Fruit fly (Drosophila melanogaster) S2 (cell line): ENCODE measurements around the gene CG13813.

ENCODE experiments used
- CG8478 ChIP-seq: fragments of >200 bp; optimal IDR thresholded peaks from 2 replicates; lab custom pipeline; 2018
- CTCF ChIP-seq, 2 experiments: fragments of >200 bp; optimal IDR thresholded peaks; 2 replicates each; lab custom pipeline; 2018

CG13813 gene

DNA sequence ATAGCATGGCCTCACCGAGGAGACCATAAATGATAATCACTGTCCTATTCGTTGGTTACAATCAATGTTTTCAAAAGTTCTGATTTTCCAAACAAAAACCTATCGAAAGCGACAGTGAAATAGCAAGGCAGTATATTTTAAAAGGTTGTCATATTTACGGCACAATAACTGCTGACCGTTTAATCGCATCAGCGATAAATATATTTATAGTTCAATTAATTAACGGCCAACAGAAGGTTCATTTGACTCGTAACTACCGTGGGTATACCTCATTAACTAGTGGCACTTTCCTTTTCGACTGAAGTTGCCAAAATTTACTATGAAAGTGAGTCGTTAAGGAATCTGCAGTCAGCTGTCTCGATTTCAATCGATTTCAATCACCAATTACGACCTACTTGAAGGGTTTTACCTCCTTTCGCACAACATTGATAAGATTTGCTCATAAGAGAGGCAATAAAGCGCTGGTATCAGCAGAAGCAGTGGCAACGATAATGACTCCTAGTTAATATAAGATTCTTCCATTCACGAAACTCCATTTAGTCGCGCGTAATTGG is 8.0 kb upstream of the CG13813 start, which contains the start of gene CG17147:
Gene CG17147, plus strand, starts transcription at position 535 of the 554 bp plus-strand sequence.
- TF ChIP-seq CTCF (optimal IDR thresholded peaks at IDR 0.05; lab: Kevin White, UChicago): no peak
- TF ChIP-seq CG8478 (lab: Kevin White, UChicago): no peak

DNA sequence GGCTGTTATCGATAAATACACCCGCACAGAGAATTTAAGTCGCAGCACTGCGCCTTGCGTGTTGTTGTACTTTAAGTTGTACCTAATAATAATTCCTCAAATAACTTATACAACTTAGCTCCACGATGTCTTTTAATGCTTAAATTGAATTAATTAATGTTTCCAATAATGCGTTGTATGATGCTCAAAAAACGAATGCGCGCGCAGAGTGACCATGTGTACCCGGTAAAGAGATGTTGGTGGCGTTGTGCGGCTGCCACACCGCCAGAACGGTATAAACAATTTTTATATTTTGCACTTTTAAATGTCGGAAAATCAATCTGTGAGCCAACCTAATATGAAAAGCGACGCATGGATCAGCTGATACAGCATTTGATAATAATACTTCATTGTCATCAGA is 5.3 kb upstream of the CG13813 start:
- no peak for TF ChIP-seq CTCF (optimal IDR thresholded peaks at IDR 0.05; lab: Kevin White, UChicago)
- no peak for TF ChIP-seq CG8478 (lab: Kevin White, UChicago)

DNA sequence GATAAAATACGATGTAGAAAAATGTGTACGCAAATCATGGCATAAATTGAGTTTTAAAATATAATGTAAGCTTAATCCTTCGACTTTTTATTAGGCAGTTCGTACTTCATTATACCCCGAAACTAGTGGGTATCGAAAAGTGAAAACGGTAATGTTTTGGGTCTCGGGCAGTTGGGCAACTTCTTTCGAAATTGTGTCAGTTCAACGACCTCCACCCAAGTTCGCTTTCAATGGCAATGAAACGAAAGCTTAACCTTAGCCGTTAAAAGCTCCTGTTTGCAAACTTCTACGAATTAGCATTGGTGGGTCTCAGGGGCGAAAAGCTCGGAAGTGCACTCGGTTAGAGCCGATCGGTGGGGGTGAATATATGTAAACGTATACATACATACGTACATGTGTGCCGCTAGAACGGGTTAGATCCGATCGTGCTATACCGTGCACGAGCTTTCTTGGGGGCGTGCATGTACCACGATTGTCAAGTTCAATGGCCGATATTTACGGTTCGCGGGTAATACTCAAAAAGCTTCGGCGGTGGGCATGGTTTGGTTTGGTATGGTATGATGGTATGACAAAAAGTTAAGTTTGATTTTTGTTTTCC is 1.2 kb upstream of the CG13813 start:
- TF ChIP-seq CTCF (optimal IDR thresholded peaks at IDR 0.05; lab: Kevin White, UChicago) (no peak), CG8478 (lab: Kevin White, UChicago) (no peak)

DNA sequence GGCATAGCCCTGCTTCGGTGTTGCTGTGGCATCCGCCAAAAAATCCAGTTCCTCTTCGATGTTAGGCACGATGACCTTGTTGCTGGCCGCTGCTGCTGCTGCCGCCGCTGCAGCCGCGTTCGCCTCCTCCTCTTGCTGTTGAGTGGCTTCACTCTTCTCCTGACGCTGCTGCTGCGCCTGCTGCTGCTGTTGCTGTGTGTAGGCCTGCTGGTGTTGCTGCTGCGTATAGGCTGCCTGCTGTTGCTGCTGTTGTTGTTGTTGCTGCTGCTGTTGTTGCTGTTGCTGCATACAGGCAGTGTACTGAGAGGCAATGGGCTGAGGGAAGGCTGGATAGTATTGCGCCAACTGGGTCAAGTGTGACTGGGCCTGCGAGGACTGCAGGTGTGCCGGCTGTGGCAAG is 5.7 kb downstream of the CG13813 start:
- TF ChIP-seq CTCF (optimal IDR thresholded peaks at IDR 0.05; lab: Kevin White, UChicago) (no peak), CG8478 (lab: Kevin White, UChicago) (no peak)

DNA sequence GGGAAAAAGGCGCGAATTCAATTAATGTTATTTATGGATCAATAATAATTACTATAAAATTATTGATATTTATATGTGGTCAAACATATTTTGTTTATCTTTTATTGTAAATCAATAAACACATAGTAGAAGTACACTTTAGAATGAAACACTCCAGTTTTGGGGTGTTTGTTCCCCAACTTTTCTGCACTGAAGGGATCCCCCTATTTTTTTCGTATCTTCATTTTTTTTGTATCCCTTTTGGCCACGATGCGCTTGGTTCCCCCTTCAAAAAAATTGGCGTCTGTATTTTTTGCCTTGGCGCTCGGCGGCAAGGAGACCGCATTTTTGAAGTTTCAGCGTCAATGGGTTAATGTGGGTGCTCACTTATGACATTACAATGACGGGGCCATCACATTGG is 9.3 kb downstream of the CG13813 start, which contains the start of gene Clc:
Gene Clc, plus strand, starts transcription at position 301 of the 400 bp plus-strand sequence.
- TF ChIP-seq CTCF (optimal IDR thresholded peaks at IDR 0.05; lab: Kevin White, UChicago) (no peak), CG8478 (lab: Kevin White, UChicago) (no peak)

DNA sequence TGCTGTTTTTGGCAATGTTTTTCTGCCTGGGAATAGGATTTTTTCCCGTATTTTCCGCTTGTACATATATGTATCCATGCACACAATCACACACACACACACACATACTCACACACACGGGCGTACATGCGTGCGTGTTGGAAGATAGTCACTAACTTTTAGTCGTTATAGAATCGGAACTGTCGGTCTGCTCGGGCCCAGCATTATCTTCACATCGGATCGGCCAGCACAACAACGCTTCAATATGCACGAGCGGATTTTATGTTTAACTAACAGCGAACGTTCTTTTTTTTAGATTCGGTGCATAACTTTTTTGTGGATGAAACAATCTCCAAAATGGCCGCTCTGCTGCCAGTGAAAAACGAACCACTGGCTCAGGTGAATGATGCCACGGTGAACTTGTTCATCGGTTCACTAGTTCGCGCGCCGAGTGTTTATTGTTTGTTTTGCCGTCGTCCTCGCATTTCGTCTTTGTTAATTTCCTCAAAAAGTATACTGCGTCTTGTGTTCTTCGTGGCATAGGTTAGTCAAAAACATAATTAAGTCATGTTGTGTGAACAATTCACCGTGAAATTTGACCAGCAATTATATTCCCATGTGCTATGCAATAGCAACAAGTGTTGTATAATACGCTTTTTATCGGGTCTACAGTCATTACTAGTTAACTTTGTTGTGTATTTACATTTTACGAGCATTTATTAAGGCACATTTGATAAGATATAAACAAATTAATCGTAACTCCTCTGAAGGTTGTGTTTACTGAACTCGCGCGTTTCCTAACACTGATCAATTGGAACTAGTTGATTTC is 9.9 kb downstream of the CG13813 start, which contains the start of the genes CG6951 and CG17233:
Gene CG6951, plus strand, starts transcription at position 105 of the 808 bp plus-strand sequence.
Gene CG17233, minus strand, starts transcription at position 741 of the 808 bp plus-strand sequence.
- TF ChIP-seq CG8478 (lab: Kevin White, UChicago) (no peak), CTCF (optimal IDR thresholded peaks at IDR 0.05; lab: Kevin White, UChicago) (no peak)

DNA sequence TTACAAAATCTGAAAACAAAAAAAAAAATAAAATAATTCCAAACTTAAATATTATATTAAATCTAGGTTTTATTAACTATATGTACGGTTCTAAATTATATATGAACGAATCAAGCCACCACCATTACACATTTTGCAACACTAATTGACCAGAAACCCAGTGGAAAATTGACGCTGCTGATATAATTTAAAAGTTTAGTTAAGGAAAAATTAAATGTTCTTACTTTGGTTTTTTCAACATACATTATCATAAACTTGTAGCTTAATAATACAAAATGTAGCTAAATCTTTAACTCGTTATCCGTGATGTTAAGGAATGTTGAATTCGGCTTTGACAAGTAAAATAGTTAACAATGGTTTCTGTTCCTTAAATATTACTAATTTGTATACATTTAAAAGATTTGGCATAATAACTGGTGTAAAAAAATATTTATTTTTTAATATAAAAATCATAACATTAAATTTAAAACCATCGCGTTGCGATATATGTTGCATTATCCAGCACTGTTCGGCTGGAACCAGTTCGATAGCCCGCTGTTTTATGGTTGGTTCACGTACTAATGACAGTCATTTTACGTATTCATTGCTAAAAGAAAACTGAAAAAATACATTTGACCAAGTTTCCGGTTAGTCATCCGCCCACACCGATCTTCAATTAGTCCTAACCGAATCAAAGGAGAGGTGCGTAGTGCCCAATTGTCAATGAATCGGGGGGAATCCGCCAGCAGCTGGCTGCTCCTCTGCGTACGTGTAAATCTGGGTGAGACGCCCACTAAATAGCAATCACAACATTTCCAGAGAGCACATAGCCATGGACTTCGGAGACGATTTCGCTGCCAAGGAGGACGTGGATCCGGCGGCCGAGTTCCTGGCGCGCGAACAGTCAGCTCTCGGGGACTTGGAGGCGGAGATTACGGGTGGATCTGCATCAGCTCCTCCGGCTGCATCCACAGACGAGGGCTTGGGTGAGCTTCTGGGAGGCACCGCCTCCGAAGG is 10.8 kb downstream of the CG13813 start:
- no peak for TF ChIP-seq CG8478 (lab: Kevin White, UChicago)
- no peak for TF ChIP-seq CTCF (optimal IDR thresholded peaks at IDR 0.05; lab: Kevin White, UChicago)

DNA sequence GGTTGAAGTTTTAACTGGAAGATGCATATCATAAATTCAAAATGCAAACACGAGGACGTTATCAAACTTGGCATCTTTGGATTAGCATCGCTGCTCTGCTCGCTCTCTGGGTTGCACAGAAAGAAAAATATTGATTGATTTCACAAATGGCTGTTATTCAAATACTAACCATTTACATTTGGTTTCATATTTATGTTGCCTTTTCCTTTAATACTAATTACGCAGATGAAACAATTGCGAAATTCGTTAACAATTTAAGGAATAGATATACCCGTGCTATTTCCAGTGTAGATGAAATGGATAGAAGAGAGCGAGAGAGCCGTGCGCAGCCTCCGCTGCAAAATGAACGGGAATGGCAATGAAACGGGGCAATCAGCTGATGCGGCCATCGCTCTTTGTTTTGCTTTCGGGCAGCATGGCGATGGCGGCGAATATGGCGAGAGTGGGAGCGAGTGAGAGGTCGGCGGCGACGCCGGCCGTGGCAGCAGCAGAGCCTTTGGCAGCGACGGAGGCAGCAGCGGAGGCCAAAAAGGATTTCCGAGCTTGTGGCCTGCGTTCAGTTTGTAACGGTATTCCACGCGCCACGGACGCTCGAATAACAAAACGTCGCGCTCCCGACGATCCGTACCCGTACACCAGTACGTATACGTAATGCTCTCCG is 16.2 kb downstream of the CG13813 start, which contains the start of gene rdgC:
Gene rdgC, plus strand, starts transcription at position 568 of the 661 bp plus-strand sequence.
- TF ChIP-seq CTCF (optimal IDR thresholded peaks at IDR 0.05; lab: Kevin White, UChicago) (no peak), CG8478 (lab: Kevin White, UChicago) (no peak)

DNA sequence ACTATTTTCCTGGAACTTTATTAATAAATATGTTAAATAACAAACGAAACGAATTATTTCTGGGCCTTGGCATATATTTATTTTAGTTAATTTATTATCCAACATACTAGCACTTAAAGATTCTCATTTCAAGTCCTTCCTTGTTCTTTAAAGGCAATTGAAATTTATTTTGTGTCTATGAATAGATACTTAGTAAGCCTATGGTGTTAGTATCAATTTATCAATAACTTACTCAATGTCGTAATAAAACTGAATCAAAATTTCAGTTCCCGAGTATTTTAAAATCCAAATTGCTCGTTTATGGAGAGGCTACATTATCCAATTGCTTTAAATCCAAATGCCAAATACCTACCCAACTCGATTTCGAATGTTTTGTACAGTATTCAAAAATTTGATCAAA is 34.0 kb downstream of the CG13813 start, which contains the start of gene CG32228:
Gene CG32228, plus strand, starts transcription at position 301 of the 400 bp plus-strand sequence.
- no peak for TF ChIP-seq CG8478 (lab: Kevin White, UChicago)
- no peak for TF ChIP-seq CTCF (optimal IDR thresholded peaks at IDR 0.05; lab: Kevin White, UChicago)

DNA sequence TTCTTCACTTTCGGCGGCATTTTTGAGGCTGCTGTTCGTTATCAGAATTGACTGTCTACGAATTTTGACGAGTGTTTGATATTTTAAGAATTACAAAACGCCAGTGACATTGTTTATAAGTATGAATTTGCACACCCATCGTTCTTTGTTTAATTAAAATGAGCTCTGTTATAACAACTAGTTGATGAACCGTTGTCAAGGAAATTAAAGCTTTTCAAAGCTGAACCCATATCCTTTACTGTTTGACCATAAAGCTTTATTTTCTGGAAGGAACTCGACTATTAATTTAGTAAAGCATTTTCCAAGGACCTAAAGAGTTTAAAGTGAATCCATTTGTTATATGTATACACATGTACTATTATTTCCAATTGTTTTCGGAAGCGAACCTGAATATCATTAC is 43.8 kb downstream of the CG13813 start, which contains the start of gene CG17122:
Gene CG17122, minus strand, starts transcription at position 101 of the 400 bp plus-strand sequence.
- no peak for TF ChIP-seq CTCF (optimal IDR thresholded peaks at IDR 0.05; lab: Kevin White, UChicago)
- no peak for TF ChIP-seq CG8478 (lab: Kevin White, UChicago)

DNA sequence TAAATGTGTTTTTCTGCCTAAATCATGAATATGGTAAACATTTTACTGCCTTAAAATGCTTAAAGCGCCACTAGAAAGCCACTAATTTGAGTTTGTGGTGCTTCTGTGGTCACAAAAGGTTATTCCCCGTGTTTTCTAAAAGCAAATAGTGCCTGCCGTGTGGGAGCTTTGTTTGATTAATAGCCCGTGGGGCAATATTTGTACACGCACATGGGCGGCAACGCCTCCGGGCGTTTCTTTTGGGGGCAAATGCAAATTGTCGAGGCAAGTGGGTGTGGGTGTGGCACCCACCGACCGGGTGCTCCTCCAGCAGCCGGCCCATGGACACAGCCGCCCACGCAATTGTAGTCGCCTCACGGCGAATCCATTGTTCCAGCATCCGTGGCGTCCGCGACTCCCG is 44.4 kb downstream of the CG13813 start:
- TF ChIP-seq CTCF (optimal IDR thresholded peaks at IDR 0.05; lab: Kevin White, UChicago): no peak
- TF ChIP-seq CG8478 (lab: Kevin White, UChicago): no peak

DNA sequence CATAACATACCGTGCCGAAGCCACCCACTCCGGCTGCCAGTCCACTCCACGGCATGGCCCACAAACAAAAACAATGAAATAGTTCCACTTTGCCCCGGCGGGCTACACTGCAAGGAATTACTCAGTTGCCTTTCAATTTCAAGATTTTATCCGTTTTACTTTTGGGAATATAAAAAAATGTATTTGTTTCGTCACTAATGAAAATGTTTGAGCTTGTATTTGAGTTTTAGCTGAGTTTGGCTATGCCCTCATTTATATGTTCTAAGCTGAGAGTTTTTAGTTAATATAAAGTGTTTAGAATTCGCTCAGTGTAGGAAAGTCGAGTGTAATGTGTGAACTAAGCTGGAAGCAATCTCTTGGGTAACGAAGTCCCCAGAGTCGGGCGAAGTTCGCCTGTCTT is 45.1 kb downstream of the CG13813 start:
- TF ChIP-seq CG8478 (lab: Kevin White, UChicago) (no peak), CTCF (optimal IDR thresholded peaks at IDR 0.05; lab: Kevin White, UChicago) (no peak)

DNA sequence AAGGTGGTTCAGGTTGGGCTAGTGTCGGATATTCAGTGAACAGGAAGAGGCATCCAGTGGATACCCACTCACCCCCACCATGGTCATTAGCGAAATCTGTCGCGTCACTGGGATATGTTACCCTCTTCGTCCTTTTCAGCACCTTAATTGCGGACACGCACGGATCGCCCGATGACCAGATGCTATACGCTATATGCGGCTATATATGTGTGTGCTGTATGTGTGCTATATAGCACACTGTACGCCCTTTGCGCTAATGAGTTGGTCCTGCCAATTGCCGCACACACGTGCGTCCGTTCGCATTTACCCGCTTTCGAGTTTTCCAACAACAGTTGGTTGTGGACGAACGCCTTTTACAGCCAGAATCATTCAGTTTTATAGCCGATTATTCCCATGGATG is 49.8 kb downstream of the CG13813 start:
- TF ChIP-seq CTCF (optimal IDR thresholded peaks at IDR 0.05; lab: Kevin White, UChicago) (no peak), CG8478 (lab: Kevin White, UChicago) (no peak)
